Fruit fly (Drosophila melanogaster) whole organism, embryonic: ENCODE data around the gene CG15803.

Experiments
- Aef1 ChIP-seq: fragments of 200-800 bp; sonication (Bioruptor generic); IDR thresholded peaks from 3 replicates; pipeline ENCODE4 v1.3.6; 2022; ENCODE audit warnings: missing biosample characterization, missing genetic modification characterization
- Asciz ChIP-seq: fragments of 200-800 bp; sonication (Bioruptor generic); optimal IDR thresholded peaks from 2 replicates; lab custom pipeline; 2017; ENCODE audit warnings: missing biosample characterization, mild to moderate bottlenecking, missing genetic modification characterization, missing genetic modification reagents
- CG11247 ChIP-seq: fragments of 200-800 bp; sonication (Bioruptor generic); IDR thresholded peaks from 2 replicates; pipeline ENCODE4 v1.3.6; 2022; ENCODE audit warnings: missing biosample characterization, missing genetic modification characterization
- CG11695 ChIP-seq: fragments of 200-800 bp; sonication (Bioruptor generic); IDR thresholded peaks from 3 replicates; pipeline ENCODE4 v1.3.6; 2022; ENCODE audit warnings: missing biosample characterization, missing genetic modification characterization
- CG13287 ChIP-seq: fragments of 200-800 bp; sonication (Bioruptor generic); IDR thresholded peaks from 2 replicates; pipeline ENCODE4 v1.3.6; 2022; ENCODE audit warnings: missing biosample characterization, missing genetic modification characterization; ENCODE audit not compliant: partially characterized antibody
- CG15269 ChIP-seq: fragments of 200-800 bp; sonication (Bioruptor generic); optimal IDR thresholded peaks from 2 replicates; lab custom pipeline; 2018; ENCODE audit warnings: missing biosample characterization, mild to moderate bottlenecking, missing genetic modification characterization, moderate library complexity
- CG16779 ChIP-seq: fragments of 200-800 bp; sonication (Bioruptor generic); IDR thresholded peaks from 2 replicates; pipeline ENCODE4 v1.3.6; 2022; ENCODE audit warnings: missing biosample characterization, missing genetic modification characterization
- CG16815 ChIP-seq: fragments of 200-800 bp; sonication (Bioruptor generic); optimal IDR thresholded peaks from 3 replicates; lab custom pipeline; 2017; ENCODE audit warnings: missing biosample characterization, mild to moderate bottlenecking, missing genetic modification characterization
- CG17328 ChIP-seq: fragments of 200-800 bp; sonication (Bioruptor generic); IDR thresholded peaks from 2 replicates; pipeline ENCODE4 v1.3.6; 2022; ENCODE audit warnings: missing biosample characterization, missing genetic modification characterization
- CG17829 ChIP-seq: fragments of 200-800 bp; optimal IDR thresholded peaks from 2 replicates; lab custom pipeline; 2019; ENCODE audit warnings: missing biosample characterization, mild to moderate bottlenecking, missing genetic modification characterization, moderate library complexity
- CG1792 ChIP-seq: fragments of 200-800 bp; sonication (Bioruptor generic); optimal IDR thresholded peaks from 2 replicates; lab custom pipeline; 2016; ENCODE audit warnings: missing biosample characterization, missing genetic modification characterization
- CG18011 ChIP-seq: fragments of 200-800 bp; sonication (Bioruptor generic); optimal IDR thresholded peaks from 2 replicates; lab custom pipeline; 2017; ENCODE audit warnings: missing biosample characterization, missing genetic modification characterization, mild to moderate bottlenecking, moderate library complexity, missing genotype
- CG18764 ChIP-seq: fragments of 200-800 bp; sonication (Bioruptor generic); optimal IDR thresholded peaks from 3 replicates; lab custom pipeline; 2016; ENCODE audit warnings: missing biosample characterization, missing genetic modification characterization
- CG2116 ChIP-seq: fragments of 200-800 bp; sonication (Bioruptor generic); optimal IDR thresholded peaks from 3 replicates; lab custom pipeline; 2018; ENCODE audit warnings: missing biosample characterization, mild to moderate bottlenecking, missing genetic modification characterization
- CG2120 ChIP-seq: fragments of 200-800 bp; sonication (Bioruptor generic); optimal IDR thresholded peaks from 3 replicates; lab custom pipeline; 2016; ENCODE audit warnings: missing biosample characterization, missing genetic modification characterization
- CG2678 ChIP-seq: fragments of 200-800 bp; sonication (Bioruptor generic); optimal IDR thresholded peaks from 3 replicates; lab custom pipeline; 2019; ENCODE audit warnings: missing biosample characterization, mild to moderate bottlenecking, missing genetic modification characterization, moderate library complexity
- CG4424 ChIP-seq: fragments of 200-800 bp; sonication (Bioruptor generic); optimal IDR thresholded peaks from 3 replicates; lab custom pipeline; 2016; ENCODE audit warnings: missing biosample characterization, missing genetic modification characterization
- CG4854 ChIP-seq: fragments of 200-800 bp; sonication (Bioruptor generic); optimal IDR thresholded peaks from 2 replicates; lab custom pipeline; 2016; ENCODE audit warnings: missing biosample characterization, missing genetic modification characterization, inconsistent platforms
- CG6683 ChIP-seq: fragments of 200-800 bp; sonication (Bioruptor generic); optimal IDR thresholded peaks from 2 replicates; lab custom pipeline; 2017; ENCODE audit warnings: missing biosample characterization, mild to moderate bottlenecking, missing genetic modification characterization, missing genetic modification reagents
- CG7271 ChIP-seq: fragments of 200-800 bp; sonication (Bioruptor generic); optimal IDR thresholded peaks from 2 replicates; lab custom pipeline; 2018; ENCODE audit warnings: missing biosample characterization, mild to moderate bottlenecking, missing genetic modification characterization, moderate library complexity
- CG8944 ChIP-seq: fragments of 200-800 bp; sonication (Bioruptor generic); optimal IDR thresholded peaks from 3 replicates; lab custom pipeline; 2016; ENCODE audit warnings: missing biosample characterization, missing genetic modification characterization
- CkIIα-i1 ChIP-seq: fragments of 200-800 bp; sonication (Bioruptor generic); IDR thresholded peaks from 2 replicates; pipeline ENCODE4 v1.3.6; 2022; ENCODE audit warnings: missing biosample characterization, missing genetic modification characterization
- E2f1 ChIP-seq: fragments of 200-800 bp; sonication (Bioruptor generic); IDR thresholded peaks from 2 replicates; pipeline ENCODE4 v1.3.6; 2022; ENCODE audit warnings: missing biosample characterization, missing genetic modification characterization
- Hr51 ChIP-seq, 2 experiments: fragments of 200-800 bp; sonication (Bioruptor generic); optimal IDR thresholded peaks; 2 replicates in 1 of 2; 3 replicates in 1 of 2; lab custom pipeline; 2016 to 2018; ENCODE audit warnings: missing biosample characterization in 2 of 2, missing genetic modification characterization in 2 of 2, mild to moderate bottlenecking in 1 of 2, moderate library complexity in 1 of 2
- Hr78 ChIP-seq, 2 experiments: fragments of 200-800 bp in 1 of 2; fragments of >200 bp in 1 of 2; sonication (Bioruptor generic) in 1 of 2; optimal IDR thresholded peaks; 2 replicates each; lab custom pipeline; 2017 to 2019; ENCODE audit warnings: missing biosample characterization in 2 of 2, missing genetic modification characterization in 2 of 2, mild to moderate bottlenecking in 1 of 2, moderate library complexity in 1 of 2
- TFAM ChIP-seq: fragments of 200-800 bp; sonication (Bioruptor generic); optimal IDR thresholded peaks from 2 replicates; lab custom pipeline; 2017; ENCODE audit warnings: missing biosample characterization, missing genetic modification characterization, inconsistent platforms
- al ChIP-seq: fragments of 200-800 bp; sonication (Bioruptor generic); IDR thresholded peaks from 2 replicates; pipeline ENCODE4 v1.3.6; 2022; ENCODE audit warnings: missing biosample characterization, missing genetic modification characterization
- bowl ChIP-seq: fragments of 200-800 bp; sonication (Bioruptor generic); IDR thresholded peaks from 2 replicates; pipeline ENCODE4 v1.3.6; 2022; ENCODE audit warnings: missing biosample characterization, missing genetic modification characterization
- chm ChIP-seq: fragments of 200-800 bp; sonication (Bioruptor generic); IDR thresholded peaks from 2 replicates; pipeline ENCODE4 v1.3.6; 2022; ENCODE audit warnings: missing biosample characterization, missing genetic modification characterization
- crc ChIP-seq: fragments of 200-800 bp; sonication (Bioruptor generic); optimal IDR thresholded peaks from 2 replicates; lab custom pipeline; 2016; ENCODE audit warnings: missing biosample characterization, missing genetic modification characterization
- cwo ChIP-seq: fragments of 200-800 bp; sonication (Bioruptor generic); optimal IDR thresholded peaks from 3 replicates; lab custom pipeline; 2017; ENCODE audit warnings: missing biosample characterization, missing genetic modification characterization, mild to moderate bottlenecking, moderate library complexity, missing genetic modification reagents
- dimm ChIP-seq: fragments of 200-800 bp; sonication (Bioruptor generic); IDR thresholded peaks from 2 replicates; pipeline ENCODE4 v1.3.6; 2022; ENCODE audit warnings: missing biosample characterization, missing genetic modification characterization
- dm ChIP-seq: fragments of 200-800 bp; sonication (Bioruptor generic); optimal IDR thresholded peaks from 3 replicates; lab custom pipeline; 2016; ENCODE audit warnings: missing biosample characterization, missing genetic modification characterization
- dysf ChIP-seq: fragments of 200-800 bp; sonication (Bioruptor generic); IDR thresholded peaks from 3 replicates; pipeline ENCODE4 v1.3.6; 2022; ENCODE audit warnings: missing biosample characterization, missing genetic modification characterization
- fru ChIP-seq: fragments of >200 bp; optimal IDR thresholded peaks from 2 replicates; lab custom pipeline; 2017
- gcm2 ChIP-seq: fragments of 200-800 bp; sonication (Bioruptor generic); optimal IDR thresholded peaks from 2 replicates; lab custom pipeline; 2016; ENCODE audit warnings: missing biosample characterization, missing genetic modification characterization
- grau ChIP-seq: fragments of 200-800 bp; optimal IDR thresholded peaks from 3 replicates; lab custom pipeline; 2019; ENCODE audit warnings: missing biosample characterization, mild to moderate bottlenecking, missing genetic modification characterization, moderate library complexity
- gsb ChIP-seq: fragments of 200-800 bp; sonication (Bioruptor generic); IDR thresholded peaks from 2 replicates; pipeline ENCODE4 v1.3.6; 2022; ENCODE audit warnings: missing biosample characterization, missing genetic modification characterization
- ham ChIP-seq: fragments of 200-800 bp; sonication (Bioruptor generic); IDR thresholded peaks from 2 replicates; pipeline ENCODE4 v1.3.6; 2022; ENCODE audit warnings: missing biosample characterization, missing genetic modification characterization
- hbn ChIP-seq: fragments of 200-800 bp; sonication (Bioruptor generic); IDR thresholded peaks from 2 replicates; pipeline ENCODE4 v1.3.6; 2022; ENCODE audit warnings: missing biosample characterization, missing genetic modification characterization; ENCODE audit not compliant: partially characterized antibody
- ind ChIP-seq: fragments of 200-800 bp; sonication (Bioruptor generic); optimal IDR thresholded peaks from 3 replicates; lab custom pipeline; 2016; ENCODE audit warnings: missing biosample characterization, missing genetic modification characterization
- kni ChIP-seq: fragments of 200-800 bp; sonication (Bioruptor generic); optimal IDR thresholded peaks from 3 replicates; lab custom pipeline; 2017; ENCODE audit warnings: mild to moderate bottlenecking, missing biosample characterization, missing genetic modification reagents, missing genetic modification characterization
- lilli ChIP-seq: fragments of 200-800 bp; sonication (Bioruptor generic); optimal IDR thresholded peaks from 3 replicates; lab custom pipeline; 2016; ENCODE audit warnings: missing biosample characterization, missing genetic modification characterization
- lmd ChIP-seq: fragments of 200-800 bp; sonication (Bioruptor generic); IDR thresholded peaks from 2 replicates; pipeline ENCODE4 v1.3.6; 2022; ENCODE audit warnings: missing biosample characterization, missing genetic modification characterization
- phol ChIP-seq: fragments of 200-800 bp; sonication (Bioruptor generic); optimal IDR thresholded peaks from 3 replicates; lab custom pipeline; 2018; ENCODE audit warnings: missing biosample characterization, mild to moderate bottlenecking, missing genetic modification characterization, moderate library complexity
- pros ChIP-seq: fragments of 200-800 bp; sonication (Bioruptor generic); optimal IDR thresholded peaks from 3 replicates; lab custom pipeline; 2019; ENCODE audit warnings: missing biosample characterization, mild to moderate bottlenecking, missing genetic modification characterization, moderate library complexity
- pzg ChIP-seq: fragments of 200-800 bp; sonication (Bioruptor generic); optimal IDR thresholded peaks from 3 replicates; lab custom pipeline; 2018; ENCODE audit warnings: missing biosample characterization, mild to moderate bottlenecking, missing genetic modification characterization, moderate library complexity
- slou ChIP-seq: fragments of 200-800 bp; sonication (Bioruptor generic); optimal IDR thresholded peaks from 3 replicates; lab custom pipeline; 2016; ENCODE audit warnings: missing biosample characterization, missing genetic modification characterization
- tap ChIP-seq: fragments of 200-800 bp; optimal IDR thresholded peaks from 3 replicates; lab custom pipeline; 2019; ENCODE audit warnings: missing biosample characterization, mild to moderate bottlenecking, missing genetic modification characterization, moderate library complexity
- usp ChIP-seq: fragments of >200 bp; optimal IDR thresholded peaks from 2 replicates; lab custom pipeline; 2017; ENCODE audit warnings: missing biosample characterization, missing genetic modification characterization

Gene CG15803

dm6 chr3R:18311368-18311919 is 49.1 kb downstream of the CG15803 start (continued):
- TF ChIP-seq gsb (GFP tag; lab: Robert Waterston, UW) (no peak), pros (GFP tag; lab: Kevin White, UChicago) (peak; percentile 68), cwo (no peak), CG2120 (GFP tag; lab: Kevin White, UChicago) (peak; percentile 11), Hr51 (GFP tag; optimal IDR thresholded peaks at IDR 0.05; lab: Kevin White, UChicago) (peak in 1 of 2 experiments; percentile 76), phol (peak; percentile 54), dm (no peak), CG6683 (GFP tag; lab: Kevin White, UChicago) (no peak), CG8944 (GFP tag; lab: Kevin White, UChicago) (no peak), bowl (GFP tag; lab: Robert Waterston, UW) (no peak), CG15269 (tag; lab: Kevin White, UChicago) (peak; percentile 67), lilli (GFP tag; lab: Kevin White, UChicago) (no peak), hbn (GFP tag; lab: Robert Waterston, UW) (no peak), pzg (GFP tag; lab: Kevin White, UChicago) (no peak), CG11695 (GFP tag; lab: Robert Waterston, UW) (peak; percentile 44; the same call in 1 of the 3 replicates), CG13287 (GFP tag; lab: Robert Waterston, UW) (no peak; the same call in 1 of the 2 replicates), usp (GFP tag; lab: Kevin White, UChicago) (no peak), ind (no peak), slou (GFP tag; lab: Kevin White, UChicago) (no peak), CG4854 (GFP tag; lab: Kevin White, UChicago) (no peak), dysf (no peak), Asciz (GFP tag; lab: Kevin White, UChicago) (peak; percentile 77), ham (GFP tag; lab: Robert Waterston, UW) (0 out of 2 replicates have a peak, but pooled peaks have one; percentile 5), CG2116 (GFP tag; lab: Kevin White, UChicago) (no peak), tap (tag; lab: Kevin White, UChicago) (no peak), CG11247 (peak; percentile 59), gcm2 (no peak), CG16815 (peak; percentile 44), CG17829 (tag; lab: Kevin White, UChicago) (peak; percentile 68), Aef1 (0 out of 3 replicates have a peak, but pooled peaks have one; percentile 36), CG18011 (GFP tag; lab: Kevin White, UChicago) (peak; percentile 24), CG2678 (tag; lab: Kevin White, UChicago) (peak; percentile 81), CG18764 (GFP tag; lab: Kevin White, UChicago) (peak; percentile 40), CG16779 (0 out of 2 replicates have a peak, but pooled peaks have one; percentile 56), al (GFP tag; lab: Robert Waterston, UW) (no peak), TFAM (GFP tag; lab: Kevin White, UChicago) (peak; percentile 65), crc (GFP tag; lab: Kevin White, UChicago) (peak; percentile 9), dimm (GFP tag; lab: Robert Waterston, UW) (no peak), CkIIα-i1 (GFP tag; lab: Robert Waterston, UW) (no peak), kni (GFP tag; lab: Kevin White, UChicago) (peak; percentile 99), E2f1 (GFP tag; lab: Robert Waterston, UW) (0 out of 2 replicates have a peak, but pooled peaks have one; percentile 2), CG4424 (peak; percentile 33), lmd (GFP tag; lab: Robert Waterston, UW) (no peak), chm (peak; percentile 81), Hr78 (GFP tag; optimal IDR thresholded peaks at IDR 0.05; lab: Kevin White, UChicago) (peak in 1 of 2 experiments; percentile 95), grau (peak; percentile 75), CG1792 (peak; percentile 50), fru (no peak), CG17328 (peak; percentile 35; the same call in 1 of the 2 replicates), CG7271 (tag; lab: Kevin White, UChicago) (no peak)
